Worm (Caenorhabditis elegans): ENCODE data around the gene C07B5.6.

Gene C07B5.6

DNA sequence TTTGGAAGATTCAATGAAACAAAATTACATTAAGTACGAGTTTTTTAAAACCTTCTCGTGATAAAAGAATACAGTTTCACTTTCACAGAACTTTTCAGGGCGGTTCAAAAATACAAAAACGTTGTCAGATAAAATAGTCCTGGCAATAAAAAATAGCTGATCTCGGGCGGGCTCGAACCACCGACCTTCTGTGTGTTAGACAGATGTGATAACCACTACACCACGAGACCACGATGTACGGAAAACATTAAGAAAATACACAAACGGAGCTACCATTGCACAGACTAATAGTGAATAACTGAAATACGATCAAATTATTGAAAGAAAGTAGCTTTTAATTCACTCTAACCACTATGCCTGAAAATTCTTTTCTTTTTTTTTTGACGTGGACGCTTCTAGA lies 42.1 kb downstream of the C07B5.6 start (continued):
- TF ChIP-seq pha-4 (GFP tag; IDR thresholded peaks at IDR 0.05): peak; percentile 68; the same call in 1 of the 2 replicates
- no peak for TF ChIP-seq pha-4 (tag; optimal IDR thresholded peaks at IDR 0.05)
- 0 out of 2 replicates have a peak, but pooled peaks have one; percentile 72 for TF ChIP-seq Y105C5A.15 (GFP tag; IDR thresholded peaks at IDR 0.05)
- 0 out of 2 replicates have a peak, but pooled peaks have one; percentile 31 for TF ChIP-seq F26F4.8 (GFP tag; conservative IDR thresholded peaks at IDR 0.05)
- peak; percentile 60 for TF ChIP-seq dmd-6 (GFP tag; IDR thresholded peaks at IDR 0.05)
- peak; percentile 64 for TF ChIP-seq mep-1 (tag; optimal IDR thresholded peaks at IDR 0.05)
- 0 out of 2 replicates have a peak, but pooled peaks have one; percentile 22 for TF ChIP-seq tag-97 (GFP tag; IDR thresholded peaks at IDR 0.05)
- no peak for TF ChIP-seq lir-3 (tag; optimal IDR thresholded peaks at IDR 0.05)
- peak; percentile 78; the same call in 1 of the 2 replicates for TF ChIP-seq mdt-29 (GFP tag; IDR thresholded peaks at IDR 0.05)
- TF ChIP-seq madf-5 (GFP tag; IDR thresholded peaks at IDR 0.05): peak; percentile 58 to 88; a peak in 2 of 4 replicates
- TF ChIP-seq lim-7 (GFP tag; IDR thresholded peaks at IDR 0.05): peak; percentile 88
- TF ChIP-seq nhr-48 (tag; optimal IDR thresholded peaks at IDR 0.05): no peak
- TF ChIP-seq nhr-76 (tag; optimal IDR thresholded peaks at IDR 0.05): no peak
- peak; percentile 67; the same call in 1 of the 2 replicates for TF ChIP-seq daf-19 (GFP tag; conservative IDR thresholded peaks at IDR 0.05)
- TF ChIP-seq egl-43 (GFP tag; IDR thresholded peaks at IDR 0.05): peak; percentile 76; the same call in 1 of the 2 replicates
- no peak for TF ChIP-seq nhr-237 (tag; optimal IDR thresholded peaks at IDR 0.05)
- peak; percentile 74 for TF ChIP-seq tra-1 (GFP tag; IDR thresholded peaks at IDR 0.05)
- 0 out of 2 replicates have a peak, but pooled peaks have one; percentile 27 for TF ChIP-seq php-3 (GFP tag; IDR thresholded peaks at IDR 0.05)
- peak; percentile 11 for TF ChIP-seq nhr-102 (tag; optimal IDR thresholded peaks at IDR 0.05)
- peak; percentile 39 for TF ChIP-seq hlh-11 (tag; optimal IDR thresholded peaks at IDR 0.05)
- peak; percentile 80 for TF ChIP-seq vab-7 (GFP tag; IDR thresholded peaks at IDR 0.05)
- peak; percentile 52 for TF ChIP-seq ama-1 (optimal IDR thresholded peaks at IDR 0.05)
- peak; percentile 71 for TF ChIP-seq zfp-3 (GFP tag; conservative IDR thresholded peaks at IDR 0.05)
- 0 out of 2 replicates have a peak, but pooled peaks have one; percentile 53 for TF ChIP-seq D1046.2 (GFP tag; IDR thresholded peaks at IDR 0.05)
- no peak for TF ChIP-seq lin-29 (GFP tag; IDR thresholded peaks at IDR 0.05)
- 0 out of 2 replicates have a peak, but pooled peaks have one; percentile 14 for TF ChIP-seq Y48G9A.11 (GFP tag; IDR thresholded peaks at IDR 0.05)
- TF ChIP-seq lin-15B (tag; optimal IDR thresholded peaks at IDR 0.05): no peak
- peak in 1 of 2 experiments; percentile 34 for TF ChIP-seq lsy-2 (tag; optimal IDR thresholded peaks at IDR 0.05)
- peak; percentile 64 for TF ChIP-seq lin-38 (GFP tag; IDR thresholded peaks at IDR 0.05)
- peak; percentile 44; the same call in 1 of the 2 replicates for TF ChIP-seq madf-9 (GFP tag; conservative IDR thresholded peaks at IDR 0.05)
- peak; percentile 63; the same call in 1 of the 2 replicates for TF ChIP-seq nhr-42 (GFP tag; IDR thresholded peaks at IDR 0.05)
- 0 out of 2 replicates have a peak, but pooled peaks have one; percentile 11 for TF ChIP-seq hmg-1.1 (GFP tag; IDR thresholded peaks at IDR 0.05)
- no peak for TF ChIP-seq unc-39 (tag; optimal IDR thresholded peaks at IDR 0.05)
- peak; percentile 69 for TF ChIP-seq dve-1 (tag; optimal IDR thresholded peaks at IDR 0.05; ENCODE audit: insufficient read depth)
- 0 out of 2 replicates have a peak, but pooled peaks have one; percentile 62 for TF ChIP-seq saeg-2 (GFP tag; IDR thresholded peaks at IDR 0.05)
- peak; percentile 81 for TF ChIP-seq dmd-8 (GFP tag; IDR thresholded peaks at IDR 0.05)
- TF ChIP-seq nhr-41 (GFP tag; IDR thresholded peaks at IDR 0.05): no peak
- TF ChIP-seq dmd-9 (GFP tag; IDR thresholded peaks at IDR 0.05): 0 out of 2 replicates have a peak, but pooled peaks have one; percentile 49
- TF ChIP-seq mes-2 (tag; optimal IDR thresholded peaks at IDR 0.05; ENCODE audit: poor library complexity, severe bottlenecking): peak; percentile 78

DNA sequence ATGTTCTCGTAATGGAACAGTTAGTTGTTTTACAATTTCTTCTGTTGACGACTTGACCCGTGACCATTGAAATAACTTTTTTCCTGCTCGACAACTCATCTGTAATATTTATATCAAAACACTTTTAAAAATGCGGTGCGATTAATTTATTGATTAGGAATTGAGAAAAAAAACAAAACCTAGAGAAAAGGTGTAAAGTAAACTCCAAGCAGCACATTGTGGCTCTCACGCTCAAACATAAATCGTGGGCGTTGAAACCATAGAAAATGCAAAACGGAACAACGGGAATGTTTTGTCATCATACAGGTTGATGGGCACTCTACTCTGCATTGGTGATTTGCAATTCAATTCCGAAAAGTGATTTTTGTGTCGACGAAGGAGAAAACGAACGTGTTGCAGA lies 47.1 kb downstream of the C07B5.6 start, which contains the start of gene moc-5:
TSS of gene moc-5 (minus strand) at position 101 of the 400 bp plus-strand sequence.
- TF ChIP-seq ceh-28 (tag; optimal IDR thresholded peaks at IDR 0.05) (no peak), unc-130 (GFP tag; optimal IDR thresholded peaks at IDR 0.05) (no peak), php-3 (GFP tag; IDR thresholded peaks at IDR 0.05) (no peak), unc-39 (tag; optimal IDR thresholded peaks at IDR 0.05) (no peak), unc-62 (GFP tag; optimal IDR thresholded peaks at IDR 0.05 in 1 of 2) (no peak), unc-62 (tag; optimal IDR thresholded peaks at IDR 0.05) (no peak), ama-1 (optimal IDR thresholded peaks at IDR 0.05) (no peak), nhr-6 (tag; optimal IDR thresholded peaks at IDR 0.05) (no peak), ztf-11 (tag; optimal IDR thresholded peaks at IDR 0.05) (no peak), ceh-62 (tag; optimal IDR thresholded peaks at IDR 0.05) (no peak), nhr-48 (tag; optimal IDR thresholded peaks at IDR 0.05) (no peak), mdt-29 (GFP tag; IDR thresholded peaks at IDR 0.05) (no peak), zip-11 (GFP tag; IDR thresholded peaks at IDR 0.05) (no peak), fos-1 (tag; optimal IDR thresholded peaks at IDR 0.05) (no peak), dpl-1 (GFP tag; optimal IDR thresholded peaks at IDR 0.05) (no peak), rbr-2 (tag; optimal IDR thresholded peaks at IDR 0.05) (no peak), hlh-11 (tag; optimal IDR thresholded peaks at IDR 0.05) (no peak), tag-97 (GFP tag; IDR thresholded peaks at IDR 0.05) (no peak), ZK546.5 (tag; optimal IDR thresholded peaks at IDR 0.05) (no peak), Y5F2A.4 (GFP tag; optimal IDR thresholded peaks at IDR 0.05) (no peak)

All from whole organism, L4 larva.